Fruit fly (Drosophila melanogaster): ENCODE data around the gene CG45095.

DNA sequence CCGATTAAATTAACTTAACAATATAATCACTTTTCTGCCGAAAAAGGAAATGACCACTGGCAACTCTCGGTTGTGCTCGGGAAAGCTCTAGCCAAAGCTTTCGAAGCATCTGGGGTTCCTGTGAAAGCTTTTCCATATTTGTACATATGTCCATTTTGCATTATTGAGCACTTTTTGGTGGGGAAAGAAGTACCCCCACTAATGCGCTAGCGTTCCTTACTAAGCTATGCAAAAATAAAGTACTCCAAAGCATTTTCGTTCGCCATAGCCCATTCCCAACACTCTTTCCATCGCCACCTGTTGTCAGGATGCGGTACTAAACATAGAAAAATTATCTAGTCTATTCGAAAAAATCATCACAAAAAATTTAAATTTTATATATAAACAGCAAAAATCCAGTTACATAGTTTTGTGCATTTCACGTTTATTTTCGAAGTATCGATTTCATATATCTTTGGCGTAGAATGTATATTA is 10.2 kb downstream of the CG45095 start, which contains the start of gene Nepl16:
- TF ChIP-seq pan (optimal IDR thresholded peaks at IDR 0.05) = no peak
- no peak for TF ChIP-seq pan (GFP tag; optimal IDR thresholded peaks at IDR 0.05 in 1 of 2, IDR thresholded peaks at IDR 0.05 in 1 of 2)
- no peak for TF ChIP-seq CG14710 (tag; optimal IDR thresholded peaks at IDR 0.05)
- no peak for TF ChIP-seq jumu (GFP tag; optimal IDR thresholded peaks at IDR 0.05)
- no peak for TF ChIP-seq PHDP (tag; optimal IDR thresholded peaks at IDR 0.05)
- no peak for TF ChIP-seq unc-4 (GFP tag; IDR thresholded peaks at IDR 0.05; ENCODE audit: partially characterized antibody)

Measured in whole organism, embryonic.